Fruit fly (Drosophila melanogaster) whole organism, embryonic: ENCODE data around the gene Ror.
A peak's percentile ranks its signal among the peaks of the same experiment; 100 is the strongest.

Source experiments
- ATbp ChIP-seq: fragments of 200-800 bp; sonication (Bioruptor generic); optimal IDR thresholded peaks from 2 replicates; lab custom pipeline; 2017; ENCODE audit warnings: missing biosample characterization, mild to moderate bottlenecking, missing genetic modification characterization, missing genetic modification reagents
- Adf1 ChIP-seq: fragments of 200-800 bp; sonication (Bioruptor generic); IDR thresholded peaks from 2 replicates; pipeline ENCODE4 v1.3.6; 2022; ENCODE audit warnings: missing biosample characterization, missing genetic modification characterization
- Asciz ChIP-seq: fragments of 200-800 bp; sonication (Bioruptor generic); optimal IDR thresholded peaks from 2 replicates; lab custom pipeline; 2017; ENCODE audit warnings: missing biosample characterization, mild to moderate bottlenecking, missing genetic modification characterization, missing genetic modification reagents
- Atf-2 ChIP-seq: fragments of 200-800 bp; sonication (Bioruptor generic); optimal IDR thresholded peaks from 2 replicates; lab custom pipeline; 2016; ENCODE audit warnings: missing biosample characterization, missing genetic modification characterization
- CG10543 ChIP-seq: fragments of 200-800 bp; sonication (Bioruptor generic); optimal IDR thresholded peaks from 3 replicates; lab custom pipeline; 2017; ENCODE audit warnings: missing biosample characterization, mild to moderate bottlenecking, missing genetic modification characterization, moderate library complexity
- CG11696 ChIP-seq: fragments of 200-800 bp; sonication (Bioruptor generic); IDR thresholded peaks from 2 replicates; pipeline ENCODE4 v1.3.6; 2022; ENCODE audit warnings: missing biosample characterization, missing genetic modification characterization
- CG12219 ChIP-seq: fragments of 200-800 bp; sonication (Bioruptor generic); optimal IDR thresholded peaks from 3 replicates; lab custom pipeline; 2018; ENCODE audit warnings: missing biosample characterization, mild to moderate bottlenecking, missing genetic modification characterization
- CG14667 ChIP-seq: fragments of 200-800 bp; sonication (Bioruptor generic); IDR thresholded peaks from 2 replicates; pipeline ENCODE4 v1.3.6; 2022; ENCODE audit warnings: missing biosample characterization, missing genetic modification characterization
- CG1529 ChIP-seq: fragments of 200-800 bp; sonication (Bioruptor generic); optimal IDR thresholded peaks from 3 replicates; lab custom pipeline; 2018; ENCODE audit warnings: missing biosample characterization, missing genetic modification characterization
- CG17568 ChIP-seq: fragments of 200-800 bp; sonication (Bioruptor generic); optimal IDR thresholded peaks from 2 replicates; lab custom pipeline; 2018; ENCODE audit warnings: missing biosample characterization, mild to moderate bottlenecking, missing genetic modification characterization, moderate library complexity
- CG17829 ChIP-seq: fragments of 200-800 bp; optimal IDR thresholded peaks from 2 replicates; lab custom pipeline; 2019; ENCODE audit warnings: missing biosample characterization, mild to moderate bottlenecking, missing genetic modification characterization, moderate library complexity
- CG17912 ChIP-seq: fragments of 200-800 bp; sonication (Bioruptor generic); optimal IDR thresholded peaks from 2 replicates; lab custom pipeline; 2018; ENCODE audit warnings: missing biosample characterization, mild to moderate bottlenecking, missing genetic modification characterization
- CG18011 ChIP-seq: fragments of 200-800 bp; sonication (Bioruptor generic); optimal IDR thresholded peaks from 2 replicates; lab custom pipeline; 2017; ENCODE audit warnings: missing biosample characterization, missing genetic modification characterization, mild to moderate bottlenecking, moderate library complexity, missing genotype
- CG3163 ChIP-seq: fragments of 200-800 bp; sonication (Bioruptor generic); optimal IDR thresholded peaks from 3 replicates; lab custom pipeline; 2016; ENCODE audit warnings: missing biosample characterization, missing genetic modification characterization
- CG34376 ChIP-seq: fragments of 200-800 bp; sonication (Bioruptor generic); optimal IDR thresholded peaks from 2 replicates; lab custom pipeline; 2018; ENCODE audit warnings: missing biosample characterization, mild to moderate bottlenecking, missing genetic modification characterization
- CG6254 ChIP-seq: fragments of 200-800 bp; sonication (Bioruptor generic); optimal IDR thresholded peaks from 3 replicates; lab custom pipeline; 2017; ENCODE audit warnings: mild to moderate bottlenecking, missing biosample characterization, missing genetic modification reagents, missing genetic modification characterization
- CG7987 ChIP-seq: fragments of 200-800 bp; sonication (Bioruptor generic); optimal IDR thresholded peaks from 2 replicates; lab custom pipeline; 2018; ENCODE audit warnings: missing biosample characterization, mild to moderate bottlenecking, missing genetic modification characterization, moderate library complexity
- CG8359 ChIP-seq: fragments of 200-800 bp; sonication (Bioruptor generic); optimal IDR thresholded peaks from 2 replicates; lab custom pipeline; 2017; ENCODE audit warnings: missing biosample characterization, mild to moderate bottlenecking, missing genetic modification characterization, borderline replicate concordance
- CG8388 ChIP-seq: fragments of 200-800 bp; sonication (Bioruptor generic); optimal IDR thresholded peaks from 2 replicates; lab custom pipeline; 2019; ENCODE audit warnings: missing biosample characterization, mild to moderate bottlenecking, missing genetic modification characterization, moderate library complexity
- CG8944 ChIP-seq: fragments of 200-800 bp; sonication (Bioruptor generic); optimal IDR thresholded peaks from 3 replicates; lab custom pipeline; 2016; ENCODE audit warnings: missing biosample characterization, missing genetic modification characterization
- CG9797 ChIP-seq: fragments of 200-800 bp; sonication (Bioruptor generic); optimal IDR thresholded peaks from 3 replicates; lab custom pipeline; 2018; ENCODE audit warnings: missing biosample characterization, mild to moderate bottlenecking, missing genetic modification characterization
- CG9932 ChIP-seq: fragments of 200-800 bp; sonication (Bioruptor generic); IDR thresholded peaks from 2 replicates; pipeline ENCODE4 v1.3.6; 2022; ENCODE audit warnings: missing biosample characterization, missing genetic modification characterization
- D19B ChIP-seq: fragments of 200-800 bp; sonication (Bioruptor generic); optimal IDR thresholded peaks from 2 replicates; lab custom pipeline; 2017; ENCODE audit warnings: missing biosample characterization, mild to moderate bottlenecking, missing genetic modification characterization
- Dfd ChIP-seq, 2 experiments: fragments of >200 bp; optimal IDR thresholded peaks; 2 replicates each; lab custom pipeline; 2017; ENCODE audit warnings: missing biosample characterization in 2 of 2, missing genetic modification characterization in 2 of 2
- Dip2 ChIP-seq: fragments of 200-800 bp; sonication (Bioruptor generic); IDR thresholded peaks from 2 replicates; pipeline ENCODE4 v1.3.6; 2022; ENCODE audit warnings: missing biosample characterization, missing genetic modification characterization
- Dll ChIP-seq: fragments of 200-800 bp; sonication (Bioruptor generic); IDR thresholded peaks from 4 replicates; pipeline ENCODE4 v1.3.6; 2022; ENCODE audit warnings: missing biosample characterization, missing genetic modification characterization; ENCODE audit not compliant: partially characterized antibody
- MESR4 ChIP-seq: fragments of 200-800 bp; sonication (Bioruptor generic); optimal IDR thresholded peaks from 2 replicates; lab custom pipeline; 2018; ENCODE audit warnings: missing biosample characterization, mild to moderate bottlenecking, missing genetic modification characterization, moderate library complexity
- Med ChIP-seq: fragments of 200-800 bp; sonication (Bioruptor generic); peaks from one replicate; lab custom pipeline; 2016; ENCODE audit warnings: missing biosample characterization, missing genetic modification characterization, mild to moderate bottlenecking, inconsistent platforms, moderate library complexity
- Myb ChIP-seq: fragments of 200-800 bp; sonication (Bioruptor generic); optimal IDR thresholded peaks from 2 replicates; lab custom pipeline; 2016; ENCODE audit warnings: missing biosample characterization, missing genetic modification characterization
- Nf-YB ChIP-seq: fragments of 200-800 bp; sonication (Bioruptor generic); optimal IDR thresholded peaks from 3 replicates; lab custom pipeline; 2019; ENCODE audit warnings: missing biosample characterization, mild to moderate bottlenecking, missing genetic modification characterization, moderate library complexity
- PHDP ChIP-seq: fragments of 200-800 bp; sonication (Bioruptor generic); optimal IDR thresholded peaks from 3 replicates; lab custom pipeline; 2018; ENCODE audit warnings: missing biosample characterization, mild to moderate bottlenecking, missing genetic modification characterization, moderate library complexity
- Trl ChIP-seq, 3 experiments: fragments of >200 bp in 2 of 3; fragments of 200-800 bp in 1 of 3; sonication (Bioruptor generic) in 1 of 3; optimal IDR thresholded peaks; 2 replicates in 1 of 3; 3 replicates in 2 of 3; lab custom pipeline; 2016 to 2017; ENCODE audit warnings: missing biosample characterization in 1 of 3, missing genetic modification characterization in 1 of 3
- Usf ChIP-seq: fragments of 200-800 bp; sonication (Bioruptor generic); optimal IDR thresholded peaks from 2 replicates; lab custom pipeline; 2017; ENCODE audit warnings: missing genotype, missing biosample characterization, missing genetic modification characterization
- ap ChIP-seq: fragments of 200-800 bp; sonication (Bioruptor generic); IDR thresholded peaks from 2 replicates; pipeline ENCODE4 v1.3.6; 2022; ENCODE audit warnings: missing biosample characterization, missing genetic modification characterization
- ara ChIP-seq: fragments of 200-800 bp; sonication (Bioruptor generic); IDR thresholded peaks from 2 replicates; pipeline ENCODE4 v1.3.6; 2022; ENCODE audit warnings: missing biosample characterization, missing genetic modification characterization
- chn ChIP-seq: fragments of 200-800 bp; sonication (Bioruptor generic); optimal IDR thresholded peaks from 2 replicates; lab custom pipeline; 2016; ENCODE audit warnings: missing biosample characterization, missing genetic modification characterization
- disco-r ChIP-seq: fragments of 200-800 bp; sonication (Bioruptor generic); optimal IDR thresholded peaks from 2 replicates; lab custom pipeline; 2016; ENCODE audit warnings: missing biosample characterization, missing genetic modification characterization
- en ChIP-seq: fragments of 200-800 bp; sonication (Bioruptor generic); optimal IDR thresholded peaks from 2 replicates; lab custom pipeline; 2016; ENCODE audit warnings: missing biosample characterization, missing genetic modification characterization
- esg ChIP-seq: fragments of 200-800 bp; sonication (Bioruptor generic); conservative IDR thresholded peaks from 2 replicates; pipeline ENCODE4 v1.3.6; 2022; ENCODE audit warnings: missing biosample characterization, missing genetic modification characterization
- exex ChIP-seq: fragments of 200-800 bp; sonication (Bioruptor generic); optimal IDR thresholded peaks from 4 replicates; lab custom pipeline; 2018; ENCODE audit warnings: missing biosample characterization, mild to moderate bottlenecking, missing genetic modification characterization, moderate library complexity
- gfzf ChIP-seq: fragments of 200-800 bp; sonication (Bioruptor generic); optimal IDR thresholded peaks from 2 replicates; lab custom pipeline; 2016; ENCODE audit warnings: missing biosample characterization, mild to moderate bottlenecking, missing genetic modification characterization, moderate library complexity
- hth ChIP-seq: fragments of >200 bp; optimal IDR thresholded peaks from 2 replicates; lab custom pipeline; 2017; ENCODE audit warnings: inconsistent platforms
- nerfin-1 ChIP-seq: fragments of 200-800 bp; sonication (Bioruptor generic); optimal IDR thresholded peaks from 3 replicates; lab custom pipeline; 2019; ENCODE audit warnings: missing biosample characterization, mild to moderate bottlenecking, missing genetic modification characterization, moderate library complexity
- org-1 ChIP-seq: fragments of 200-800 bp; sonication (Bioruptor generic); optimal IDR thresholded peaks from 2 replicates; lab custom pipeline; 2017; ENCODE audit warnings: missing biosample characterization, missing genetic modification characterization
- pfk ChIP-seq: fragments of 200-800 bp; sonication (Bioruptor generic); optimal IDR thresholded peaks from 2 replicates; lab custom pipeline; 2018; ENCODE audit warnings: missing biosample characterization, mild to moderate bottlenecking, missing genetic modification characterization, moderate library complexity
- sc ChIP-seq, 3 experiments: fragments of >200 bp in 2 of 3; fragments of 200-800 bp in 1 of 3; sonication (Bioruptor generic) in 1 of 3; optimal IDR thresholded peaks; 2 replicates in 2 of 3; 3 replicates in 1 of 3; lab custom pipeline; 2017; ENCODE audit warnings: mild to moderate bottlenecking in 1 of 3, missing biosample characterization in 1 of 3, missing genetic modification characterization in 1 of 3, missing genetic modification reagents in 1 of 3
- sens ChIP-seq: fragments of 200-800 bp; sonication (Bioruptor generic); peaks from one replicate; lab custom pipeline; 2016; ENCODE audit warnings: missing biosample characterization, missing genetic modification characterization
- sima ChIP-seq: fragments of 200-800 bp; sonication (Bioruptor generic); optimal IDR thresholded peaks from 2 replicates; lab custom pipeline; 2016; ENCODE audit warnings: missing biosample characterization, missing genetic modification characterization
- sr ChIP-seq: fragments of 200-800 bp; sonication (Bioruptor generic); IDR thresholded peaks from 3 replicates; pipeline ENCODE4 v1.3.6; 2022; ENCODE audit warnings: missing biosample characterization, missing genetic modification characterization

The Ror gene

dm6 chr2L:10246785-10247190, 4.9 kb upstream of the Ror start, which contains the start of gene chico (continued):
- no peak for TF ChIP-seq CG8359 (GFP tag; lab: Kevin White, UChicago)
- TF ChIP-seq disco-r (GFP tag; lab: Kevin White, UChicago): no peak
- TF ChIP-seq hth (lab: Kevin White, UChicago): no peak
- peak; percentile 53 for TF ChIP-seq CG9797
- TF ChIP-seq Atf-2 (GFP tag; lab: Kevin White, UChicago): no peak
- TF ChIP-seq nerfin-1 (tag; lab: Kevin White, UChicago): peak; percentile 93
- TF ChIP-seq CG7987 (GFP tag; lab: Kevin White, UChicago): peak; percentile 29
- TF ChIP-seq MESR4 (GFP tag; lab: Kevin White, UChicago): peak; percentile 79
- TF ChIP-seq CG34376 (GFP tag; lab: Kevin White, UChicago): peak; percentile 63
- no peak for TF ChIP-seq sens (GFP tag; lab: Kevin White, UChicago)
- TF ChIP-seq gfzf (GFP tag; lab: Kevin White, UChicago): peak; percentile 38
- no peak for TF ChIP-seq Dfd (GFP tag; optimal IDR thresholded peaks at IDR 0.05; lab: Kevin White, UChicago)
- no peak for TF ChIP-seq sr
- peak; percentile 58; the same call in 2 of the 4 replicates for TF ChIP-seq Dll (GFP tag; lab: Robert Waterston, UW)
- TF ChIP-seq CG10543 (GFP tag; lab: Kevin White, UChicago): no peak
- TF ChIP-seq CG17829 (tag; lab: Kevin White, UChicago): peak; percentile 53
- TF ChIP-seq esg (GFP tag; lab: Robert Waterston, UW): no peak

- TF ChIP-seq Med (peak; percentile 73), CG17912 (GFP tag; lab: Kevin White, UChicago) (peak; percentile 44), CG18011 (GFP tag; lab: Kevin White, UChicago) (no peak), sima (GFP tag; lab: Kevin White, UChicago) (no peak), CG11696 (GFP tag; lab: Robert Waterston, UW) (no peak), org-1 (GFP tag; lab: Kevin White, UChicago) (no peak), ATbp (GFP tag; lab: Kevin White, UChicago) (no peak), CG8388 (GFP tag; lab: Kevin White, UChicago) (no peak), CG14667 (no peak), Myb (GFP tag; lab: Kevin White, UChicago) (no peak), chn (no peak), PHDP (tag; lab: Kevin White, UChicago) (no peak), Nf-YB (no peak), CG17568 (GFP tag; lab: Kevin White, UChicago) (peak; percentile 66), Asciz (GFP tag; lab: Kevin White, UChicago) (peak; percentile 1), ara (GFP tag; lab: Robert Waterston, UW) (no peak), Usf (GFP tag; lab: Kevin White, UChicago) (no peak), Adf1 (GFP tag; lab: Robert Waterston, UW) (no peak), D19B (GFP tag; lab: Kevin White, UChicago) (no peak), en (GFP tag; lab: Kevin White, UChicago) (no peak), CG9932 (GFP tag; lab: Robert Waterston, UW) (no peak), sc (optimal IDR thresholded peaks at IDR 0.05; lab: Kevin White, UChicago) (no peak), sc (GFP tag; optimal IDR thresholded peaks at IDR 0.05; lab: Kevin White, UChicago) (no peak), ap (GFP tag; lab: Robert Waterston, UW) (no peak), exex (tag; lab: Kevin White, UChicago) (peak; percentile 55), CG3163 (GFP tag; lab: Kevin White, UChicago) (peak; percentile 11), CG6254 (peak; percentile 11), CG8944 (no peak), CG12219 (GFP tag; lab: Kevin White, UChicago) (peak; percentile 20), CG1529 (GFP tag; lab: Kevin White, UChicago) (peak; percentile 40), pfk (GFP tag; lab: Kevin White, UChicago) (peak; percentile 75), hth (lab: Kevin White, UChicago) (no peak), Dip2 (GFP tag; lab: Robert Waterston, UW) (no peak), Trl (optimal IDR thresholded peaks at IDR 0.05; lab: Kevin White, UChicago) (no peak), Trl (GFP tag; optimal IDR thresholded peaks at IDR 0.05; lab: Kevin White, UChicago) (no peak)
Measured at dm6 chr2L:10249655-10250202, 1.9 kb upstream of the Ror start.
